Worm (Caenorhabditis elegans): Measurements from ENCODE around the gene Y38H6C.21.

ce11 chrV:20594746-20595145 lies 39.7 kb upstream of the Y38H6C.21 start, which contains the start of gene F26F2.10:
- TF ChIP-seq dmd-9 (GFP tag; IDR thresholded peaks at IDR 0.05), result no peak
- TF ChIP-seq unc-130 (GFP tag; optimal IDR thresholded peaks at IDR 0.05), result no peak
- no peak for TF ChIP-seq hmg-1.1 (GFP tag; IDR thresholded peaks at IDR 0.05)
- TF ChIP-seq mxl-2 (GFP tag; conservative IDR thresholded peaks at IDR 0.05), result no peak
- no peak for TF ChIP-seq nhr-41 (GFP tag; IDR thresholded peaks at IDR 0.05)
- no peak for TF ChIP-seq zip-2 (tag; optimal IDR thresholded peaks at IDR 0.05)
- TF ChIP-seq unc-39 (tag; optimal IDR thresholded peaks at IDR 0.05), result no peak
- TF ChIP-seq snpc-4 (tag; optimal IDR thresholded peaks at IDR 0.05), result no peak
- TF ChIP-seq lsy-2 (tag; optimal IDR thresholded peaks at IDR 0.05), result no peak
